Worm (Caenorhabditis elegans) whole organism, L1 larva: ENCODE results near the gene hen-1.

ENCODE experiments used
- ceh-63 ChIP-seq: fragments of 200-800 bp; sonication (Bioruptor generic); optimal IDR thresholded peaks from 2 replicates; lab custom pipeline; 2018; ENCODE audit warnings: mild to moderate bottlenecking, missing genetic modification characterization, missing compliant biosample characterization
- ceh-82 ChIP-seq, 3 experiments: fragments of 150-350 bp in 1 of 3; sonication (generic microtip) in 2 of 3; optimal IDR thresholded peaks; 2 replicates each; lab custom pipeline; 2014 to 2017; ENCODE audit warnings: missing biosample characterization in 3 of 3, missing genetic modification characterization in 3 of 3
- lin-14 ChIP-seq: fragments of 200-800 bp; sonication (Bioruptor generic); optimal IDR thresholded peaks from 2 replicates; lab custom pipeline; 2018; ENCODE audit warnings: mild to moderate bottlenecking, missing genetic modification characterization, moderate library complexity, missing compliant biosample characterization
- mep-1 ChIP-seq: fragments of 150-350 bp; optimal IDR thresholded peaks from 2 replicates; lab custom pipeline; 2014; ENCODE audit warnings: missing biosample characterization, missing genetic modification characterization
- nhr-20 ChIP-seq: sonication (generic microtip); optimal IDR thresholded peaks from 2 replicates; lab custom pipeline; 2016; ENCODE audit warnings: mild to moderate bottlenecking, missing genetic modification characterization, missing compliant biosample characterization
- nhr-85 ChIP-seq: sonication (generic microtip); peaks from one replicate; lab custom pipeline; 2016; ENCODE audit warnings: missing genetic modification characterization, inconsistent platforms, missing compliant biosample characterization
- nhr-90 ChIP-seq: sonication (generic microtip); optimal IDR thresholded peaks from 2 replicates; lab custom pipeline; 2016; ENCODE audit warnings: mild to moderate bottlenecking, missing genetic modification characterization, missing compliant biosample characterization; ENCODE audit not compliant: poor library complexity
- rnt-1 ChIP-seq: sonication (generic microtip); optimal IDR thresholded peaks from 2 replicates; lab custom pipeline; 2016; ENCODE audit warnings: mild to moderate bottlenecking, missing genetic modification characterization, moderate library complexity, missing compliant biosample characterization
- swsn-7 ChIP-seq: sonication (generic microtip); optimal IDR thresholded peaks from 2 replicates; lab custom pipeline; 2016; ENCODE audit warnings: missing genetic modification characterization, missing compliant biosample characterization
- tbx-2 ChIP-seq: sonication (generic microtip); optimal IDR thresholded peaks from 2 replicates; lab custom pipeline; 2016; ENCODE audit warnings: missing genetic modification characterization, missing compliant biosample characterization
- xbp-1 ChIP-seq: sonication (generic microtip); optimal IDR thresholded peaks from 2 replicates; lab custom pipeline; 2016; ENCODE audit warnings: missing genetic modification characterization, missing compliant biosample characterization

hen-1 gene

ce11 chrX:7067250-7067958 is 49.4 kb downstream of the hen-1 start:
- TF ChIP-seq xbp-1 (tag; lab: Kevin White, UChicago): peak; percentile 57
- peak; percentile 3 for TF ChIP-seq nhr-85 (tag; lab: Kevin White, UChicago)
- TF ChIP-seq lin-14 (GFP tag; lab: Kevin White, UChicago): peak; percentile 49
- TF ChIP-seq ceh-63: no peak
- TF ChIP-seq tbx-2 (tag; lab: Kevin White, UChicago): peak; percentile 37
- no peak for TF ChIP-seq nhr-20 (tag; lab: Kevin White, UChicago)
- TF ChIP-seq nhr-90 (tag; lab: Kevin White, UChicago): peak; percentile 6
- TF ChIP-seq mep-1 (tag; lab: Kevin White, UChicago): no peak
- TF ChIP-seq rnt-1 (tag; lab: Kevin White, UChicago): peak; percentile 11
- peak; percentile 0 for TF ChIP-seq swsn-7 (tag; lab: Kevin White, UChicago)
- peak in 1 of 3 experiments; percentile 14 for TF ChIP-seq ceh-82 (tag; optimal IDR thresholded peaks at IDR 0.05; lab: Kevin White, UChicago)
